Worm (Caenorhabditis elegans): Measurements from ENCODE around the gene C35D10.1.

C35D10.1 gene

ce11 chrIII:4879445-4879844, at the start of gene C35D10.1:
TSS of gene C35D10.1 (plus strand) at chrIII:4879745.
- TF ChIP-seq sem-4 (tag; optimal IDR thresholded peaks at IDR 0.05) (no peak), nhr-129 (tag; optimal IDR thresholded peaks at IDR 0.05) (no peak), aly-2 (tag; optimal IDR thresholded peaks at IDR 0.05) (no peak), ztf-1 (GFP tag; conservative IDR thresholded peaks at IDR 0.05) (no peak), egl-27 (tag; optimal IDR thresholded peaks at IDR 0.05) (no peak), lin-13 (GFP tag; optimal IDR thresholded peaks at IDR 0.05) (no peak), ZK546.5 (tag; optimal IDR thresholded peaks at IDR 0.05) (no peak), ama-1 (optimal IDR thresholded peaks at IDR 0.05) (no peak), skn-1 (tag; optimal IDR thresholded peaks at IDR 0.05) (no peak), nhr-21 (tag; optimal IDR thresholded peaks at IDR 0.05) (no peak), dmd-4 (tag; optimal IDR thresholded peaks at IDR 0.05) (no peak), nhr-237 (tag; optimal IDR thresholded peaks at IDR 0.05) (no peak), C34F6.9 (tag; optimal IDR thresholded peaks at IDR 0.05) (no peak), unc-55 (GFP tag; optimal IDR thresholded peaks at IDR 0.05) (no peak), sma-3 (GFP tag; optimal IDR thresholded peaks at IDR 0.05) (no peak), Y55F3AM.14 (GFP tag; optimal IDR thresholded peaks at IDR 0.05) (no peak), nhr-6 (tag; optimal IDR thresholded peaks at IDR 0.05) (no peak), crh-2 (tag; optimal IDR thresholded peaks at IDR 0.05) (no peak)

ce11 chrIII:4830207-4830606, 49.3 kb upstream of the C35D10.1 start, which contains the start of gene nspd-9:
TSS of gene nspd-9 (minus strand) at chrIII:4830307.
- no peak for TF ChIP-seq egl-27 (tag; optimal IDR thresholded peaks at IDR 0.05)
- TF ChIP-seq nhr-25 (tag; optimal IDR thresholded peaks at IDR 0.05) = no peak
- no peak for TF ChIP-seq sma-9 (GFP tag; optimal IDR thresholded peaks at IDR 0.05)
- TF ChIP-seq sma-9 (tag; optimal IDR thresholded peaks at IDR 0.05) = no peak
- no peak for TF ChIP-seq Y55F3AM.14 (GFP tag; optimal IDR thresholded peaks at IDR 0.05)
- no peak for TF ChIP-seq nhr-23 (tag; optimal IDR thresholded peaks at IDR 0.05)
- no peak for TF ChIP-seq unc-55 (GFP tag; optimal IDR thresholded peaks at IDR 0.05)
- no peak for TF ChIP-seq C34F6.9 (tag; optimal IDR thresholded peaks at IDR 0.05)
- TF ChIP-seq F13H6.1 (tag; optimal IDR thresholded peaks at IDR 0.05) = no peak
- no peak for TF ChIP-seq nhr-21 (tag; optimal IDR thresholded peaks at IDR 0.05)
- no peak for TF ChIP-seq sem-4 (tag; optimal IDR thresholded peaks at IDR 0.05)

ce11 chrIII:4837429-4837828, 42.1 kb upstream of the C35D10.1 start, which contains the start of the genes acbp-7 and F26A1.19:
TSS of gene acbp-7 (plus strand) at chrIII:4837729.
TSS of gene F26A1.19 (plus strand) at chrIII:4837731.
- TF ChIP-seq nhr-77 (tag; optimal IDR thresholded peaks at IDR 0.05) = no peak
- TF ChIP-seq peb-1 (tag; optimal IDR thresholded peaks at IDR 0.05) = no peak
- TF ChIP-seq gmeb-1 (tag; optimal IDR thresholded peaks at IDR 0.05) = no peak
- TF ChIP-seq blmp-1 (tag; optimal IDR thresholded peaks at IDR 0.05; ENCODE audit: insufficient read depth) = no peak
- no peak for TF ChIP-seq sma-3 (GFP tag; optimal IDR thresholded peaks at IDR 0.05)
- no peak for TF ChIP-seq sma-9 (GFP tag; optimal IDR thresholded peaks at IDR 0.05)
- no peak for TF ChIP-seq sma-9 (tag; optimal IDR thresholded peaks at IDR 0.05)
- no peak for TF ChIP-seq unc-39 (tag; optimal IDR thresholded peaks at IDR 0.05)
- no peak for TF ChIP-seq lsy-2 (tag; optimal IDR thresholded peaks at IDR 0.05)
- TF ChIP-seq C34F6.9 (tag; optimal IDR thresholded peaks at IDR 0.05) = no peak
- no peak for TF ChIP-seq unc-62 (GFP tag; optimal IDR thresholded peaks at IDR 0.05)
- no peak for TF ChIP-seq unc-55 (GFP tag; optimal IDR thresholded peaks at IDR 0.05)
- TF ChIP-seq ceh-16 (tag; optimal IDR thresholded peaks at IDR 0.05) = no peak
- no peak for TF ChIP-seq ztf-11 (tag; optimal IDR thresholded peaks at IDR 0.05)
- no peak for TF ChIP-seq lin-13 (GFP tag; optimal IDR thresholded peaks at IDR 0.05)
- no peak for TF ChIP-seq zag-1 (tag; optimal IDR thresholded peaks at IDR 0.05)
- no peak for TF ChIP-seq lin-39 (tag; optimal IDR thresholded peaks at IDR 0.05)
- TF ChIP-seq R02D3.7 (tag; optimal IDR thresholded peaks at IDR 0.05) = no peak
- TF ChIP-seq egl-27 (tag; optimal IDR thresholded peaks at IDR 0.05) = no peak
- no peak for TF ChIP-seq skn-1 (tag; optimal IDR thresholded peaks at IDR 0.05)

ce11 chrIII:4842173-4842572, 37.4 kb upstream of the C35D10.1 start, which contains the start of gene clec-156:
TSS of gene clec-156 (minus strand) at chrIII:4842273.
- TF ChIP-seq dmd-4 (tag; optimal IDR thresholded peaks at IDR 0.05) = no peak
- TF ChIP-seq F13H6.1 (tag; optimal IDR thresholded peaks at IDR 0.05) = no peak
- TF ChIP-seq sma-9 (GFP tag; optimal IDR thresholded peaks at IDR 0.05) = no peak
- no peak for TF ChIP-seq sma-9 (tag; optimal IDR thresholded peaks at IDR 0.05)
- no peak for TF ChIP-seq skn-1 (tag; optimal IDR thresholded peaks at IDR 0.05)

ce11 chrIII:4844327-4844726, 35.2 kb upstream of the C35D10.1 start, which contains the start of the genes clec-157 and fkh-5:
TSS of gene clec-157 (minus strand) at chrIII:4844427.
TSS of gene fkh-5 (plus strand) at chrIII:4844662.
- TF ChIP-seq lin-13 (GFP tag; optimal IDR thresholded peaks at IDR 0.05) (no peak), sma-3 (GFP tag; optimal IDR thresholded peaks at IDR 0.05) (no peak), lin-39 (tag; optimal IDR thresholded peaks at IDR 0.05) (no peak), mdl-1 (tag; optimal IDR thresholded peaks at IDR 0.05) (no peak), mab-5 (tag; optimal IDR thresholded peaks at IDR 0.05) (no peak), peb-1 (tag; optimal IDR thresholded peaks at IDR 0.05) (no peak), nhr-10 (tag; optimal IDR thresholded peaks at IDR 0.05) (no peak), alr-1 (tag; optimal IDR thresholded peaks at IDR 0.05) (no peak), sma-9 (GFP tag; optimal IDR thresholded peaks at IDR 0.05) (no peak), sma-9 (tag; optimal IDR thresholded peaks at IDR 0.05) (no peak), ceh-16 (tag; optimal IDR thresholded peaks at IDR 0.05) (no peak), ztf-4 (tag; optimal IDR thresholded peaks at IDR 0.05) (no peak), nhr-12 (tag; optimal IDR thresholded peaks at IDR 0.05) (no peak), lin-11 (tag; optimal IDR thresholded peaks at IDR 0.05) (no peak), skn-1 (tag; optimal IDR thresholded peaks at IDR 0.05) (no peak)

Data from whole organism, L2 larva.